Fruit fly (Drosophila melanogaster): ENCODE data around the gene Abcd3.

Gene Abcd3

DNA sequence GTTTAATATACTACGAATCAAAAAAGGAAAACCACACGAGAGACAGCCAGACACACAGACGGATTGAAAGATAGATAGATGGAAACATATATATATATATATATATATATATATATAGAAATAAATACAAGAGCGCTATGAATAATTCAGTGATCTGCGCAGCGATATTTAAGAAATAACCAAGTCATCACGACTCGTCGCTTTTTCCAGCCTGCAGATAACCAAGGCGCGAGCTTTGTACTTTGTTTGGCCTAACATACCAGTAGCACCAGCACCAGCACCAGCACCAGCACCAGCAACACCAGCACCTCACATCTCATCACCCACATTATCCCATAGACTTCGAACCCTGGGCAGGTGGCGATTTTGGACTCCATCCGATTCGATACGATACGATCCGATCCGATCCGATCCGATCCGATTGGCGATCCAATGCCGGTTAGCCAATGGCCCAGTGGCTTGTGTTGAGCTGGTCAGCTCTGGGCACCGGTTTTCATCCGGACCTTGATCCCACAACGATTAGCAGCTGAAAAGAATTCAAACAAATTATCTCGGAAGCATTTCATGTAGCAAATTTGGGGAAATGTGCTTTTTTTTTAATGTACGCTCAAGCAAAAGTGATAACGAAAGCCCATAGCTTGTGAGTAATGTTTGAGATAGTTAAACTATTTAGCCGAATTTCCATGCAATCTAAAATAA is 4.3 kb downstream of the Abcd3 start:
- TF ChIP-seq ey (GFP tag; optimal IDR thresholded peaks at IDR 0.05) (no peak), Rel (GFP tag; optimal IDR thresholded peaks at IDR 0.05) (no peak), Rel (tag; optimal IDR thresholded peaks at IDR 0.05) (peak; percentile 15), OdsH (GFP tag; optimal IDR thresholded peaks at IDR 0.05) (no peak), Hnf4 (GFP tag; optimal IDR thresholded peaks at IDR 0.05) (peak; percentile 63)

- no peak for TF ChIP-seq rgr (GFP tag; optimal IDR thresholded peaks at IDR 0.05)
- no peak for TF ChIP-seq br (GFP tag; optimal IDR thresholded peaks at IDR 0.05)
- no peak for TF ChIP-seq N (GFP tag; optimal IDR thresholded peaks at IDR 0.05)
- TF ChIP-seq Dif (GFP tag; optimal IDR thresholded peaks at IDR 0.05; ENCODE audit: partially characterized antibody), result no peak
- TF ChIP-seq GATAd (GFP tag; optimal IDR thresholded peaks at IDR 0.05), result no peak
- TF ChIP-seq foxo (GFP tag; optimal IDR thresholded peaks at IDR 0.05), result peak in 1 of 2 experiments; percentile 18
- TF ChIP-seq tai (GFP tag; optimal IDR thresholded peaks at IDR 0.05), result no peak
- peak; percentile 6 for TF ChIP-seq Hr83 (GFP tag; optimal IDR thresholded peaks at IDR 0.05; ENCODE audit: poor library complexity, severe bottlenecking)
- no peak for TF ChIP-seq Dfd (GFP tag; optimal IDR thresholded peaks at IDR 0.05)
- no peak for TF ChIP-seq Myc (optimal IDR thresholded peaks at IDR 0.05)
- TF ChIP-seq usp (GFP tag; optimal IDR thresholded peaks at IDR 0.05), result no peak
- no peak for TF ChIP-seq brk (GFP tag; optimal IDR thresholded peaks at IDR 0.05)
- TF ChIP-seq pan (optimal IDR thresholded peaks at IDR 0.05), result no peak
Observed at dm6 chrX:19762167-19762566, 11.6 kb downstream of the Abcd3 start.

dm6 chrX:19763440-19764002 is 13.0 kb downstream of the Abcd3 start:
- TF ChIP-seq rgr (GFP tag; optimal IDR thresholded peaks at IDR 0.05) (peak; percentile 1), ey (GFP tag; optimal IDR thresholded peaks at IDR 0.05) (peak; percentile 13), Hnf4 (GFP tag; optimal IDR thresholded peaks at IDR 0.05) (no peak), usp (GFP tag; optimal IDR thresholded peaks at IDR 0.05) (no peak), Myc (optimal IDR thresholded peaks at IDR 0.05) (no peak), pan (optimal IDR thresholded peaks at IDR 0.05) (no peak), Hr78 (GFP tag; optimal IDR thresholded peaks at IDR 0.05) (no peak), N (GFP tag; optimal IDR thresholded peaks at IDR 0.05) (no peak), h (GFP tag; optimal IDR thresholded peaks at IDR 0.05) (peak; percentile 12), fru (GFP tag; optimal IDR thresholded peaks at IDR 0.05) (peak; percentile 3), Sp1 (GFP tag; optimal IDR thresholded peaks at IDR 0.05) (no peak), Jra (GFP tag; optimal IDR thresholded peaks at IDR 0.05) (no peak), OdsH (GFP tag; optimal IDR thresholded peaks at IDR 0.05) (no peak), brk (GFP tag; optimal IDR thresholded peaks at IDR 0.05) (no peak), sage (GFP tag; optimal IDR thresholded peaks at IDR 0.05) (no peak), HLH106 (tag; optimal IDR thresholded peaks at IDR 0.05) (no peak), sv (GFP tag; optimal IDR thresholded peaks at IDR 0.05) (no peak), Abd-B (GFP tag; optimal IDR thresholded peaks at IDR 0.05) (no peak), dsf (GFP tag; optimal IDR thresholded peaks at IDR 0.05; ENCODE audit: borderline replicate concordance) (no peak), Rel (GFP tag; optimal IDR thresholded peaks at IDR 0.05) (no peak), Rel (tag; optimal IDR thresholded peaks at IDR 0.05) (no peak), dmrt93B (GFP tag; optimal IDR thresholded peaks at IDR 0.05) (no peak), Dfd (GFP tag; optimal IDR thresholded peaks at IDR 0.05) (no peak), foxo (GFP tag; optimal IDR thresholded peaks at IDR 0.05) (peak in 1 of 2 experiments; percentile 24), Vsx2 (GFP tag; optimal IDR thresholded peaks at IDR 0.05; ENCODE audit: partially characterized antibody) (no peak), CrebA (GFP tag; optimal IDR thresholded peaks at IDR 0.05; ENCODE audit: borderline replicate concordance) (no peak), CG9705 (GFP tag; optimal IDR thresholded peaks at IDR 0.05) (no peak), Mio (GFP tag; optimal IDR thresholded peaks at IDR 0.05) (no peak), GATAd (GFP tag; optimal IDR thresholded peaks at IDR 0.05) (no peak), Dif (GFP tag; optimal IDR thresholded peaks at IDR 0.05; ENCODE audit: partially characterized antibody) (no peak), br (GFP tag; optimal IDR thresholded peaks at IDR 0.05) (no peak), tai (GFP tag; optimal IDR thresholded peaks at IDR 0.05) (no peak), dl (GFP tag; optimal IDR thresholded peaks at IDR 0.05; ENCODE audit: insufficient read depth in 1 of 2, partially characterized antibody in 2 of 2) (no peak), lola (GFP tag; optimal IDR thresholded peaks at IDR 0.05) (no peak), CG32264 (GFP tag; optimal IDR thresholded peaks at IDR 0.05) (no peak), Hr83 (GFP tag; optimal IDR thresholded peaks at IDR 0.05; ENCODE audit: poor library complexity, severe bottlenecking) (no peak), woc (GFP tag; optimal IDR thresholded peaks at IDR 0.05) (no peak), psq (GFP tag; optimal IDR thresholded peaks at IDR 0.05) (no peak), jim (GFP tag; optimal IDR thresholded peaks at IDR 0.05) (no peak)
